Worm (Caenorhabditis elegans) whole organism, early embryonic: ENCODE data around the gene K09D9.14.

Source experiments
- B0310.2 ChIP-seq: sonication (generic microtip); optimal IDR thresholded peaks from 2 replicates; lab custom pipeline; 2016; ENCODE audit warnings: mild to moderate bottlenecking, missing genetic modification characterization, missing compliant biosample characterization
- F13C5.2 ChIP-seq: sonication (generic microtip); optimal IDR thresholded peaks from 2 replicates; lab custom pipeline; 2017; ENCODE audit warnings: mild to moderate bottlenecking, missing genetic modification characterization, inconsistent platforms, missing compliant biosample characterization
- aly-1 ChIP-seq: sonication (generic microtip); optimal IDR thresholded peaks from 2 replicates; lab custom pipeline; 2016; ENCODE audit warnings: missing genetic modification characterization, missing compliant biosample characterization
- ama-1 ChIP-seq: fragments of 150-350 bp; optimal IDR thresholded peaks from 2 replicates; lab custom pipeline; 2014
- ceh-13 ChIP-seq: fragments of 200-800 bp; sonication (Bioruptor generic); optimal IDR thresholded peaks from 2 replicates; lab custom pipeline; 2018; ENCODE audit warnings: mild to moderate bottlenecking, missing genetic modification characterization, missing compliant biosample characterization
- ceh-36 ChIP-seq: sonication (generic microtip); optimal IDR thresholded peaks from 2 replicates; lab custom pipeline; 2016; ENCODE audit warnings: missing genetic modification characterization, inconsistent platforms, missing compliant biosample characterization
- ets-7 ChIP-seq: sonication (generic microtip); optimal IDR thresholded peaks from 2 replicates; lab custom pipeline; 2016; ENCODE audit warnings: missing genotype, missing genetic modification characterization, missing compliant biosample characterization
- flt-1 ChIP-seq: fragments of 200-800 bp; sonication (Bioruptor generic); IDR thresholded peaks from 2 replicates; pipeline ENCODE4 v1.3.6; 2022; ENCODE audit warnings: missing genetic modification characterization, missing compliant biosample characterization
- hmbx-1 ChIP-seq: sonication (generic microtip); optimal IDR thresholded peaks from 2 replicates; lab custom pipeline; 2016; ENCODE audit warnings: mild to moderate bottlenecking, missing genetic modification characterization, missing compliant biosample characterization
- hmg-4 ChIP-seq: fragments of 200-800 bp; sonication (Bioruptor generic); optimal IDR thresholded peaks from 2 replicates; lab custom pipeline; 2018; ENCODE audit warnings: mild to moderate bottlenecking, missing genetic modification characterization, missing compliant biosample characterization
- hnd-1 ChIP-seq: sonication (generic microtip); optimal IDR thresholded peaks from 2 replicates; lab custom pipeline; 2016; ENCODE audit warnings: missing genetic modification characterization, missing compliant biosample characterization
- pes-1 ChIP-seq: fragments of 200-800 bp; sonication (Bioruptor generic); IDR thresholded peaks from 2 replicates; pipeline ENCODE4 v1.3.6; 2022; ENCODE audit warnings: missing genetic modification reagents, missing genetic modification characterization, missing compliant biosample characterization
- scrt-1 ChIP-seq: fragments of 200-800 bp; sonication (Bioruptor generic); IDR thresholded peaks from 2 replicates; pipeline ENCODE4 v1.3.6; 2022; ENCODE audit warnings: missing genetic modification characterization, missing compliant biosample characterization
- sea-1 ChIP-seq: fragments of 200-800 bp; sonication (Bioruptor generic); conservative IDR thresholded peaks from 2 replicates; pipeline ENCODE4 v1.3.6; 2022; ENCODE audit warnings: missing genetic modification characterization, missing compliant biosample characterization
- tbx-11 ChIP-seq: fragments of 200-800 bp; sonication (Bioruptor generic); IDR thresholded peaks from 2 replicates; pipeline ENCODE4 v1.3.6; 2022; ENCODE audit warnings: missing genetic modification characterization, missing compliant biosample characterization
- tbx-37 ChIP-seq: fragments of 200-800 bp; sonication (Bioruptor generic); conservative IDR thresholded peaks from 2 replicates; pipeline ENCODE4 v1.3.6; 2022; ENCODE audit warnings: missing genetic modification reagents, missing genetic modification characterization, missing compliant biosample characterization
- tra-4 ChIP-seq: sonication (generic microtip); optimal IDR thresholded peaks from 2 replicates; lab custom pipeline; 2017; ENCODE audit warnings: missing genetic modification characterization, missing compliant biosample characterization

K09D9.14 gene

ce11 chrV:4038110-4038509 lies 16.4 kb upstream of the K09D9.14 start, which contains the start of gene C49G7.12:
TSS of gene C49G7.12 (plus strand) at chrV:4038410.
- TF ChIP-seq scrt-1 (GFP tag; lab: Robert Waterston, UW), result no peak
- TF ChIP-seq aly-1 (tag; lab: Kevin White, UChicago), result no peak
- no peak for TF ChIP-seq tbx-11
- no peak for TF ChIP-seq tbx-37 (GFP tag; lab: Robert Waterston, UW)
- no peak for TF ChIP-seq ceh-13 (GFP tag; lab: Kevin White, UChicago)
- no peak for TF ChIP-seq ama-1 (lab: Kevin White, UChicago)
- TF ChIP-seq sea-1, result no peak
- TF ChIP-seq B0310.2, result no peak
- TF ChIP-seq hnd-1 (tag; lab: Kevin White, UChicago), result no peak
- no peak for TF ChIP-seq tra-4
- TF ChIP-seq hmg-4 (GFP tag; lab: Kevin White, UChicago), result no peak

ce11 chrV:4035811-4036210 lies 14.1 kb upstream of the K09D9.14 start, which contains the start of gene C49G7.13:
TSS of gene C49G7.13 (plus strand) at chrV:4036111.
- TF ChIP-seq sea-1, result no peak
- TF ChIP-seq F13C5.2, result no peak
- no peak for TF ChIP-seq scrt-1 (GFP tag; lab: Robert Waterston, UW)
- TF ChIP-seq ets-7 (tag; lab: Kevin White, UChicago), result no peak
- no peak for TF ChIP-seq hmg-4 (GFP tag; lab: Kevin White, UChicago)
- no peak for TF ChIP-seq flt-1 (GFP tag; lab: Robert Waterston, UW)
- no peak for TF ChIP-seq hmbx-1
- TF ChIP-seq ceh-13 (GFP tag; lab: Kevin White, UChicago), result no peak
- TF ChIP-seq ama-1 (lab: Kevin White, UChicago), result no peak
- no peak for TF ChIP-seq aly-1 (tag; lab: Kevin White, UChicago)
- TF ChIP-seq ceh-36 (tag; lab: Kevin White, UChicago), result no peak
- no peak for TF ChIP-seq tbx-37 (GFP tag; lab: Robert Waterston, UW)
- no peak for TF ChIP-seq hnd-1 (tag; lab: Kevin White, UChicago)
- no peak for TF ChIP-seq pes-1 (GFP tag; lab: Robert Waterston, UW)
- TF ChIP-seq tra-4, result no peak
- TF ChIP-seq B0310.2, result no peak
- no peak for TF ChIP-seq tbx-11

- TF ChIP-seq flt-1 (GFP tag; lab: Robert Waterston, UW), result no peak
- TF ChIP-seq F13C5.2, result no peak
- TF ChIP-seq sea-1, result no peak
- TF ChIP-seq pes-1 (GFP tag; lab: Robert Waterston, UW), result no peak
- no peak for TF ChIP-seq hnd-1 (tag; lab: Kevin White, UChicago)
- no peak for TF ChIP-seq tbx-37 (GFP tag; lab: Robert Waterston, UW)
- no peak for TF ChIP-seq ceh-13 (GFP tag; lab: Kevin White, UChicago)
- no peak for TF ChIP-seq aly-1 (tag; lab: Kevin White, UChicago)
- TF ChIP-seq B0310.2, result no peak
- TF ChIP-seq tbx-11, result no peak
- no peak for TF ChIP-seq tra-4
- TF ChIP-seq hmg-4 (GFP tag; lab: Kevin White, UChicago), result no peak
- no peak for TF ChIP-seq ceh-36 (tag; lab: Kevin White, UChicago)
- TF ChIP-seq scrt-1 (GFP tag; lab: Robert Waterston, UW), result no peak
- TF ChIP-seq ets-7 (tag; lab: Kevin White, UChicago), result no peak
- TF ChIP-seq ama-1 (lab: Kevin White, UChicago), result no peak
- no peak for TF ChIP-seq hmbx-1
Measured at ce11 chrV:4034303-4034702, 12.6 kb upstream of the K09D9.14 start, which contains the start of gene C49G7.7. TSS of gene C49G7.7 (plus strand) at chrV:4034476.

ce11 chrV:4031319-4031718 lies 9.6 kb upstream of the K09D9.14 start, which contains the start of gene cyp-35A4:
TSS of gene cyp-35A4 (plus strand) at chrV:4031619.
- TF ChIP-seq flt-1 (GFP tag; lab: Robert Waterston, UW) (no peak), sea-1 (no peak), ceh-36 (tag; lab: Kevin White, UChicago) (no peak), tbx-37 (GFP tag; lab: Robert Waterston, UW) (no peak), ama-1 (lab: Kevin White, UChicago) (no peak), hmbx-1 (no peak), pes-1 (GFP tag; lab: Robert Waterston, UW) (no peak), hmg-4 (GFP tag; lab: Kevin White, UChicago) (no peak), ceh-13 (GFP tag; lab: Kevin White, UChicago) (no peak), aly-1 (tag; lab: Kevin White, UChicago) (no peak), scrt-1 (GFP tag; lab: Robert Waterston, UW) (no peak), hnd-1 (tag; lab: Kevin White, UChicago) (no peak), tra-4 (no peak), tbx-11 (no peak), B0310.2 (no peak), F13C5.2 (no peak), ets-7 (tag; lab: Kevin White, UChicago) (no peak)

- no peak for TF ChIP-seq B0310.2
- 0 out of 2 replicates have a peak, but pooled peaks have one; percentile 23 for TF ChIP-seq flt-1 (GFP tag; lab: Robert Waterston, UW)
- no peak for TF ChIP-seq tbx-37 (GFP tag; lab: Robert Waterston, UW)
- TF ChIP-seq hmbx-1, result no peak
Measured at ce11 chrV:4029627-4030026, 8.0 kb upstream of the K09D9.14 start.

ce11 chrV:4024777-4025176 lies 3.1 kb upstream of the K09D9.14 start, which contains the start of gene K09D9.1:
TSS of gene K09D9.1 (plus strand) at chrV:4025047.
- TF ChIP-seq hmbx-1 (no peak), B0310.2 (no peak), scrt-1 (GFP tag; lab: Robert Waterston, UW) (no peak), tbx-11 (no peak)

ce11 chrV:4022309-4022708 lies 633 bp upstream of the K09D9.14 start, which contains the start of gene cyp-35A3:
TSS of gene cyp-35A3 (plus strand) at chrV:4022609.
- TF ChIP-seq B0310.2, result no peak
- no peak for TF ChIP-seq sea-1
- TF ChIP-seq tbx-37 (GFP tag; lab: Robert Waterston, UW), result no peak
- TF ChIP-seq tra-4, result no peak

ce11 chrV:4019188-4019587 lies 2.5 kb downstream of the K09D9.14 start, which contains the start of gene K09D9.3:
TSS of gene K09D9.3 (plus strand) at chrV:4019488.
- TF ChIP-seq scrt-1 (GFP tag; lab: Robert Waterston, UW) (no peak), B0310.2 (no peak), sea-1 (no peak), F13C5.2 (no peak)
